Worm (Caenorhabditis elegans) whole organism, L4 larva: Measurements from ENCODE around the gene F43C9.1.

Experiments
- Y48G9A.11 ChIP-seq: fragments of 200-800 bp; sonication (Bioruptor generic); IDR thresholded peaks from 2 replicates; pipeline ENCODE4 v1.3.6; 2022; ENCODE audit warnings: missing genetic modification reagents, missing genetic modification characterization, missing compliant biosample characterization
- Y5F2A.4 ChIP-seq: fragments of 200-800 bp; sonication (Bioruptor generic); optimal IDR thresholded peaks from 2 replicates; lab custom pipeline; 2018; ENCODE audit warnings: mild to moderate bottlenecking, missing genetic modification characterization, missing compliant biosample characterization
- aha-1 ChIP-seq: fragments of 150-350 bp; peaks from one replicate; lab custom pipeline; 2014; ENCODE audit warnings: missing biosample characterization, missing genetic modification characterization
- ama-1 ChIP-seq: fragments of 150-350 bp; optimal IDR thresholded peaks from 2 replicates; lab custom pipeline; 2014; ENCODE audit warnings: inconsistent platforms, mixed read lengths
- ceh-62 ChIP-seq: sonication (generic microtip); optimal IDR thresholded peaks from 2 replicates; lab custom pipeline; 2017; ENCODE audit warnings: missing biosample characterization, missing genetic modification characterization
- daf-16 ChIP-seq, 3 experiments: sonication (generic microtip); optimal IDR thresholded peaks; 2 replicates each; lab custom pipeline; 2016 to 2017; ENCODE audit warnings: missing genetic modification characterization in 3 of 3, missing genetic modification reagents in 3 of 3, mild to moderate bottlenecking in 2 of 3, missing compliant biosample characterization in 2 of 3, missing biosample characterization in 1 of 3, moderate library complexity in 1 of 3
- dmd-6 ChIP-seq: fragments of 200-800 bp; sonication (Bioruptor generic); IDR thresholded peaks from 2 replicates; pipeline ENCODE4 v1.3.6; 2022; ENCODE audit warnings: missing genetic modification reagents, missing genetic modification characterization, missing compliant biosample characterization
- fos-1 ChIP-seq: fragments of 150-350 bp; optimal IDR thresholded peaks from 2 replicates; lab custom pipeline; 2014; ENCODE audit warnings: missing biosample characterization, missing genetic modification characterization
- hlh-11 ChIP-seq: fragments of 200-800 bp; sonication (Bioruptor generic); optimal IDR thresholded peaks from 2 replicates; lab custom pipeline; 2018; ENCODE audit warnings: mild to moderate bottlenecking, missing genetic modification characterization, missing compliant biosample characterization
- lir-3 ChIP-seq: sonication (generic microtip); optimal IDR thresholded peaks from 2 replicates; lab custom pipeline; 2016; ENCODE audit warnings: mild to moderate bottlenecking, missing genetic modification characterization, missing compliant biosample characterization
- mdl-1 ChIP-seq, 2 experiments: fragments of 150-350 bp in 1 of 2; sonication (generic microtip) in 1 of 2; optimal IDR thresholded peaks; 2 replicates each; lab custom pipeline; 2014 to 2017; ENCODE audit warnings: missing biosample characterization in 2 of 2, missing genetic modification characterization in 2 of 2
- nhr-25 ChIP-seq: sonication (generic microtip); optimal IDR thresholded peaks from 2 replicates; lab custom pipeline; 2017; ENCODE audit warnings: missing genetic modification characterization, mild to moderate bottlenecking, missing compliant biosample characterization, antibody characterized with exemption, moderate library complexity, borderline replicate concordance; ENCODE audit not compliant: insufficient read depth
- nhr-6 ChIP-seq: fragments of 150-350 bp; optimal IDR thresholded peaks from 2 replicates; lab custom pipeline; 2014; ENCODE audit warnings: missing biosample characterization, missing genetic modification characterization
- sdz-12 ChIP-seq: fragments of 200-800 bp; sonication (Bioruptor generic); optimal IDR thresholded peaks from 2 replicates; lab custom pipeline; 2018; ENCODE audit warnings: mild to moderate bottlenecking, missing genetic modification characterization, missing compliant biosample characterization
- set-16 ChIP-seq: fragments of 200-800 bp; sonication (Bioruptor generic); IDR thresholded peaks from 2 replicates; pipeline ENCODE4 v1.3.6; 2022; ENCODE audit warnings: missing genetic modification reagents, missing genetic modification characterization, missing compliant biosample characterization
- unc-62 ChIP-seq, 3 experiments: fragments of 150-350 bp in 1 of 3; sonication (generic microtip); optimal IDR thresholded peaks in 2 of 3; peaks in 1 of 3; 1 replicate in 1 of 3; 2 replicates in 2 of 3; lab custom pipeline; 2014 to 2017; ENCODE audit warnings: missing biosample characterization in 3 of 3, missing genetic modification characterization in 3 of 3, missing genetic modification reagents in 3 of 3, missing genotype in 1 of 3

Gene F43C9.1

DNA sequence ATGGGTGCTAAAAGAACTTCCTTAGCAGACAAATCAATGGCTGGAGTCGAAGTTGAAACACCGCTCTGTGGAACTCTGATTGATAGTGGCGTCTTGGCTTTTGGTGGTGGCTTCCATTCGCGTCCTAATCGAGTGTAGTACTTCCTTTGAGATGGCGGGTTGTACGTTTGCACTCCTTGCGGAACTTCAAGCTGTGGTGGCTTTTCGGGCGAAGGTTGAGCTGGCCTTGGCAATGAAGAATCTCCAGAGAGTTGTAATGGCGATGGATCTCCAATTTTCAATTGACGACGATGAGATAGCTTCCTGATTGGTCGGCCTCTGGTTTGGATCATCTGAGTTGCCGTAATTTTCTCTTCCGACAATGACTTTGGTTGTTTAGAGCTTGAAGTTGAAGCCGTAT lies 47.6 kb downstream of the F43C9.1 start:
- TF ChIP-seq hlh-11 (tag; lab: Kevin White, UChicago) (no peak), Y48G9A.11 (GFP tag; lab: Robert Waterston, UW) (no peak), fos-1 (tag; lab: Kevin White, UChicago) (no peak), unc-62 (GFP tag; optimal IDR thresholded peaks at IDR 0.05 in 1 of 2; lab: Kevin White, UChicago) (peak in 1 of 2 experiments; percentile 91), unc-62 (tag; optimal IDR thresholded peaks at IDR 0.05; lab: Kevin White, UChicago) (no peak), daf-16 (GFP tag; optimal IDR thresholded peaks at IDR 0.05; lab: Kevin White, UChicago) (no peak), daf-16 (tag; optimal IDR thresholded peaks at IDR 0.05; lab: Kevin White, UChicago) (no peak), ama-1 (lab: Kevin White, UChicago) (no peak), sdz-12 (no peak), lir-3 (tag; lab: Kevin White, UChicago) (no peak), nhr-6 (tag; lab: Kevin White, UChicago) (no peak)

DNA sequence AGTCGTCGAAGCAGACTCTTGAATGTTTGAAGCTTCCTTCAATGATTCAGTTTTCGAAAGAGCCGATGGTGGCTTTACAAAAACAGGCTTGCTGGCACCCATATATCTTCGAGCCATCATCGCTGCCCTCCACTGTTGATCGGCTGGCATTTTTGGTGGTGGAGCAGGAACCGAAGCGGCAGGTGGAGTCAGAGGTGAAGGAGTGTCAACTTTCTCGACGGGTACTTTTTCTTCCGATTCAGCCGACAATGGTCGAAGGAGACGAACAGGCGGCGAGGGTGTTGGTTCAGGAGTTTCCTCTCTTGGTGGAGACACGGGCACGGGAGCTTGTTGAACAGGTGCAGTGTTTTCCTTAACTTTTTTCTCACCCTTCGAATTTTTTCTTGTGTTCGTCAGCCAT lies 49.2 kb downstream of the F43C9.1 start:
- TF ChIP-seq set-16 (GFP tag; lab: Robert Waterston, UW), result peak; percentile 47
- TF ChIP-seq sdz-12, result no peak

ce11 chrX:4844765-4845164 lies 51.7 kb downstream of the F43C9.1 start:
- TF ChIP-seq nhr-25 (tag; lab: Kevin White, UChicago) (no peak), dmd-6 (GFP tag; lab: Robert Waterston, UW) (no peak), unc-62 (GFP tag; optimal IDR thresholded peaks at IDR 0.05 in 1 of 2; lab: Kevin White, UChicago) (peak in 1 of 2 experiments; percentile 92), unc-62 (tag; optimal IDR thresholded peaks at IDR 0.05; lab: Kevin White, UChicago) (no peak), mdl-1 (tag; optimal IDR thresholded peaks at IDR 0.05; lab: Kevin White, UChicago) (no peak), ceh-62 (no peak), hlh-11 (tag; lab: Kevin White, UChicago) (no peak), Y5F2A.4 (GFP tag; lab: Kevin White, UChicago) (no peak), aha-1 (tag; lab: Kevin White, UChicago) (peak; percentile 20)
